Fruit fly (Drosophila melanogaster): ENCODE measurements around the gene Ppox.

Gene Ppox

dm6 chr3R:24662412-24662796 is 753 bp upstream of the Ppox start, which contains the start of gene slo:
Gene slo, plus strand, starts transcription at chr3R:24662491.
- TF ChIP-seq CG8632 (GFP tag; optimal IDR thresholded peaks at IDR 0.05) (no peak), OdsH (GFP tag; optimal IDR thresholded peaks at IDR 0.05) (no peak), Met (GFP tag; optimal IDR thresholded peaks at IDR 0.05) (no peak), Smox (GFP tag; optimal IDR thresholded peaks at IDR 0.05) (no peak)

- TF ChIP-seq CG6163 (GFP tag; IDR thresholded peaks at IDR 0.05) (no peak), OdsH (GFP tag; optimal IDR thresholded peaks at IDR 0.05) (no peak), dac (GFP tag; optimal IDR thresholded peaks at IDR 0.05) (no peak), Eip93F (GFP tag; optimal IDR thresholded peaks at IDR 0.05) (no peak), lz (GFP tag; optimal IDR thresholded peaks at IDR 0.05) (no peak), CG8119 (GFP tag; IDR thresholded peaks at IDR 0.05) (no peak), Eip78C (GFP tag) (no peak), Hr4 (GFP tag; optimal IDR thresholded peaks at IDR 0.05) (no peak), esn (GFP tag; optimal IDR thresholded peaks at IDR 0.05) (no peak), vri (GFP tag; optimal IDR thresholded peaks at IDR 0.05) (no peak), CG11294 (GFP tag; IDR thresholded peaks at IDR 0.05) (no peak), CG8632 (GFP tag; optimal IDR thresholded peaks at IDR 0.05) (no peak)
Observed at dm6 chr3R:24659173-24659846, 2.3 kb downstream of the Ppox start, which contains the start of gene CG31126. Gene CG31126, plus strand, starts transcription at chr3R:24659621.

dm6 chr3R:24654770-24655322 is 6.8 kb downstream of the Ppox start, which contains the start of the genes CG31125 and CG6695:
Gene CG31125, minus strand, starts transcription at chr3R:24654820.
Gene CG6695, plus strand, starts transcription at chr3R:24655160.
- TF ChIP-seq CG3032 (tag; optimal IDR thresholded peaks at IDR 0.05) (peak; percentile 38), CG6808 (GFP tag; optimal IDR thresholded peaks at IDR 0.05) (no peak), CG15336 (GFP tag; IDR thresholded peaks at IDR 0.05) (no peak), cyc (GFP tag; optimal IDR thresholded peaks at IDR 0.05) (peak; percentile 33), lz (GFP tag; optimal IDR thresholded peaks at IDR 0.05) (peak; percentile 45), CG31627 (GFP tag; optimal IDR thresholded peaks at IDR 0.05) (peak; percentile 61), Sox15 (GFP tag; optimal IDR thresholded peaks at IDR 0.05) (peak; percentile 2), esn (GFP tag; optimal IDR thresholded peaks at IDR 0.05) (peak; percentile 56), achi (GFP tag; optimal IDR thresholded peaks at IDR 0.05) (peak; percentile 88), CG8632 (GFP tag; optimal IDR thresholded peaks at IDR 0.05) (no peak)

- no peak for TF ChIP-seq CG3032 (tag; optimal IDR thresholded peaks at IDR 0.05)
- no peak for TF ChIP-seq Hr38 (GFP tag; optimal IDR thresholded peaks at IDR 0.05)
- TF ChIP-seq ss (GFP tag; optimal IDR thresholded peaks at IDR 0.05): no peak
- no peak for TF ChIP-seq Blimp-1 (GFP tag; optimal IDR thresholded peaks at IDR 0.05)
- peak; percentile 56; the same call in 1 of the 3 replicates for TF ChIP-seq CG8119 (GFP tag; IDR thresholded peaks at IDR 0.05)
- no peak for TF ChIP-seq CG6792 (GFP tag; optimal IDR thresholded peaks at IDR 0.05)
- peak; percentile 38; the same call in 1 of the 3 replicates for TF ChIP-seq eg (GFP tag; IDR thresholded peaks at IDR 0.05)
- TF ChIP-seq esn (GFP tag; optimal IDR thresholded peaks at IDR 0.05): peak; percentile 8
- peak; percentile 29 for TF ChIP-seq achi (GFP tag; optimal IDR thresholded peaks at IDR 0.05)
- TF ChIP-seq Ets96B (tag; optimal IDR thresholded peaks at IDR 0.05): no peak
- TF ChIP-seq CG1621 (tag; optimal IDR thresholded peaks at IDR 0.05): peak; percentile 64
- no peak for TF ChIP-seq OdsH (GFP tag; optimal IDR thresholded peaks at IDR 0.05)
- TF ChIP-seq Sox14 (GFP tag; optimal IDR thresholded peaks at IDR 0.05): peak; percentile 6
- TF ChIP-seq CG6854 (GFP tag; optimal IDR thresholded peaks at IDR 0.05): peak; percentile 29
- no peak for TF ChIP-seq CG7368 (GFP tag; optimal IDR thresholded peaks at IDR 0.05)
- no peak for TF ChIP-seq CG34406 (GFP tag; optimal IDR thresholded peaks at IDR 0.05)
- TF ChIP-seq CG6163 (GFP tag; IDR thresholded peaks at IDR 0.05): peak; percentile 85
- no peak for TF ChIP-seq fkh (GFP tag; optimal IDR thresholded peaks at IDR 0.05)
- TF ChIP-seq CG16779 (tag; optimal IDR thresholded peaks at IDR 0.05): no peak
- no peak for TF ChIP-seq CG9139 (GFP tag; optimal IDR thresholded peaks at IDR 0.05)
- TF ChIP-seq CG10669 (GFP tag; optimal IDR thresholded peaks at IDR 0.05): no peak
- TF ChIP-seq Eip78C (GFP tag): no peak
- TF ChIP-seq dac (GFP tag; optimal IDR thresholded peaks at IDR 0.05): no peak
- peak; percentile 49 for TF ChIP-seq dsx (GFP tag; optimal IDR thresholded peaks at IDR 0.05; ENCODE audit: poor library complexity, severe bottlenecking)
- TF ChIP-seq acj6 (GFP tag; optimal IDR thresholded peaks at IDR 0.05): no peak
- TF ChIP-seq CG15336 (GFP tag; IDR thresholded peaks at IDR 0.05): peak; percentile 64
- TF ChIP-seq Lpt (GFP tag; optimal IDR thresholded peaks at IDR 0.05): peak; percentile 59
Observed at dm6 chr3R:24651044-24651459, 10.6 kb downstream of the Ppox start.
